Fruit fly (Drosophila melanogaster) whole organism, embryonic: Measurements from ENCODE around the gene Fmr1.
A peak's percentile ranks its signal among the peaks of the same experiment; 100 is the strongest.

Experiments
- Asciz ChIP-seq: fragments of 200-800 bp; sonication (Bioruptor generic); optimal IDR thresholded peaks from 2 replicates; lab custom pipeline; 2017; ENCODE audit warnings: missing biosample characterization, mild to moderate bottlenecking, missing genetic modification characterization, missing genetic modification reagents
- C15 ChIP-seq: fragments of 200-800 bp; sonication (Bioruptor generic); IDR thresholded peaks from 3 replicates; pipeline ENCODE4 v1.3.6; 2022; ENCODE audit warnings: missing biosample characterization, missing genetic modification characterization
- CG10209 ChIP-seq: fragments of 200-800 bp; sonication (Bioruptor generic); optimal IDR thresholded peaks from 3 replicates; lab custom pipeline; 2017; ENCODE audit warnings: missing biosample characterization, mild to moderate bottlenecking, missing genetic modification characterization, missing genetic modification reagents
- CG10462 ChIP-seq: fragments of 200-800 bp; sonication (Bioruptor generic); optimal IDR thresholded peaks from 2 replicates; lab custom pipeline; 2016; ENCODE audit warnings: missing biosample characterization, missing genetic modification characterization
- CG11456 ChIP-seq: fragments of 200-800 bp; sonication (Bioruptor generic); IDR thresholded peaks from 3 replicates; pipeline ENCODE4 v1.3.6; 2022; ENCODE audit warnings: missing biosample characterization, missing genetic modification characterization
- CG11504 ChIP-seq: fragments of 200-800 bp; sonication (Bioruptor generic); optimal IDR thresholded peaks from 3 replicates; lab custom pipeline; 2019; ENCODE audit warnings: missing biosample characterization, mild to moderate bottlenecking, missing genetic modification characterization, moderate library complexity
- CG11695 ChIP-seq: fragments of 200-800 bp; sonication (Bioruptor generic); IDR thresholded peaks from 3 replicates; pipeline ENCODE4 v1.3.6; 2022; ENCODE audit warnings: missing biosample characterization, missing genetic modification characterization
- CG12071 ChIP-seq: fragments of 200-800 bp; sonication (Bioruptor generic); optimal IDR thresholded peaks from 3 replicates; lab custom pipeline; 2018; ENCODE audit warnings: missing biosample characterization, mild to moderate bottlenecking, missing genetic modification characterization
- CG14050 ChIP-seq: fragments of 200-800 bp; sonication (Bioruptor generic); IDR thresholded peaks from 3 replicates; pipeline ENCODE4 v1.3.6; 2022; ENCODE audit warnings: missing biosample characterization, missing genetic modification characterization
- CG15696 ChIP-seq: fragments of 200-800 bp; sonication (Bioruptor generic); optimal IDR thresholded peaks from 2 replicates; lab custom pipeline; 2019; ENCODE audit warnings: missing biosample characterization, mild to moderate bottlenecking, missing genetic modification characterization, moderate library complexity
- CG16779 ChIP-seq: fragments of 200-800 bp; sonication (Bioruptor generic); IDR thresholded peaks from 2 replicates; pipeline ENCODE4 v1.3.6; 2022; ENCODE audit warnings: missing biosample characterization, missing genetic modification characterization
- CG17186 ChIP-seq: fragments of 200-800 bp; sonication (Bioruptor generic); optimal IDR thresholded peaks from 3 replicates; lab custom pipeline; 2017; ENCODE audit warnings: missing biosample characterization, missing genetic modification reagents, missing genetic modification characterization
- CG17802 ChIP-seq: fragments of 200-800 bp; sonication (Bioruptor generic); optimal IDR thresholded peaks from 2 replicates; lab custom pipeline; 2018; ENCODE audit warnings: missing biosample characterization, mild to moderate bottlenecking, missing genetic modification characterization, moderate library complexity
- CG18599 ChIP-seq: fragments of 200-800 bp; sonication (Bioruptor generic); optimal IDR thresholded peaks from 3 replicates; lab custom pipeline; 2017; ENCODE audit warnings: missing biosample characterization, missing genetic modification characterization, mild to moderate bottlenecking, moderate library complexity, missing genetic modification reagents
- CG2712 ChIP-seq: fragments of 200-800 bp; optimal IDR thresholded peaks from 3 replicates; lab custom pipeline; 2019; ENCODE audit warnings: missing biosample characterization, mild to moderate bottlenecking, missing genetic modification characterization, moderate library complexity
- CG30020 ChIP-seq: fragments of 200-800 bp; optimal IDR thresholded peaks from 2 replicates; lab custom pipeline; 2019; ENCODE audit warnings: missing biosample characterization, mild to moderate bottlenecking, missing genetic modification characterization, moderate library complexity
- CG31388 ChIP-seq: fragments of 200-800 bp; sonication (Bioruptor generic); optimal IDR thresholded peaks from 2 replicates; lab custom pipeline; 2016; ENCODE audit warnings: missing biosample characterization, missing genetic modification characterization
- CG32772 ChIP-seq: fragments of 200-800 bp; sonication (Bioruptor generic); IDR thresholded peaks from 2 replicates; pipeline ENCODE4 v1.3.6; 2022; ENCODE audit warnings: missing biosample characterization, missing genetic modification characterization
- CG4360 ChIP-seq: fragments of 200-800 bp; sonication (Bioruptor generic); IDR thresholded peaks from 2 replicates; pipeline ENCODE4 v1.3.6; 2022; ENCODE audit warnings: missing biosample characterization, missing genetic modification characterization
- CG4617 ChIP-seq: fragments of 200-800 bp; sonication (Bioruptor generic); optimal IDR thresholded peaks from 3 replicates; lab custom pipeline; 2016; ENCODE audit warnings: missing biosample characterization, missing genetic modification characterization, borderline replicate concordance
- CG4730 ChIP-seq: fragments of 200-800 bp; sonication (Bioruptor generic); IDR thresholded peaks from 2 replicates; pipeline ENCODE4 v1.3.6; 2022; ENCODE audit warnings: missing biosample characterization, missing genetic modification characterization
- CG4820 ChIP-seq: fragments of 200-800 bp; sonication (Bioruptor generic); optimal IDR thresholded peaks from 3 replicates; lab custom pipeline; 2016; ENCODE audit warnings: missing biosample characterization, missing genetic modification characterization
- CG7786 ChIP-seq: fragments of 200-800 bp; sonication (Bioruptor generic); optimal IDR thresholded peaks from 2 replicates; lab custom pipeline; 2016; ENCODE audit warnings: missing biosample characterization, missing genetic modification characterization
- CG9215 ChIP-seq: fragments of 200-800 bp; sonication (Bioruptor generic); IDR thresholded peaks from 2 replicates; pipeline ENCODE4 v1.3.6; 2022; ENCODE audit warnings: missing biosample characterization, missing genetic modification characterization
- Camta ChIP-seq: fragments of 200-800 bp; sonication (Bioruptor generic); optimal IDR thresholded peaks from 2 replicates; lab custom pipeline; 2016; ENCODE audit warnings: missing biosample characterization, missing genetic modification characterization
- CoRest ChIP-seq: fragments of 200-800 bp; sonication (Bioruptor generic); optimal IDR thresholded peaks from 3 replicates; lab custom pipeline; 2018; ENCODE audit warnings: missing biosample characterization, mild to moderate bottlenecking, missing genetic modification characterization, moderate library complexity
- Doc2 ChIP-seq: fragments of 200-800 bp; sonication (Bioruptor generic); IDR thresholded peaks from 2 replicates; pipeline ENCODE4 v1.3.6; 2022; ENCODE audit warnings: missing biosample characterization, missing genetic modification characterization
- Eip74EF ChIP-seq, 2 experiments: fragments of 200-800 bp in 1 of 2; fragments of >200 bp in 1 of 2; sonication (Bioruptor generic) in 1 of 2; optimal IDR thresholded peaks; 2 replicates each; lab custom pipeline; 2017 to 2019; ENCODE audit warnings: missing biosample characterization in 2 of 2, missing genetic modification characterization in 2 of 2, mild to moderate bottlenecking in 1 of 2, moderate library complexity in 1 of 2
- Gug ChIP-seq: fragments of 200-800 bp; sonication (Bioruptor generic); IDR thresholded peaks from 4 replicates; pipeline ENCODE4 v1.3.6; 2022; ENCODE audit warnings: missing biosample characterization, missing genetic modification characterization
- Lim3 ChIP-seq: fragments of 200-800 bp; sonication (Bioruptor generic); IDR thresholded peaks from 2 replicates; pipeline ENCODE4 v1.3.6; 2022; ENCODE audit warnings: missing biosample characterization, missing genetic modification characterization
- MBD-R2 ChIP-seq: fragments of 200-800 bp; sonication (Bioruptor generic); IDR thresholded peaks from 2 replicates; pipeline ENCODE4 v1.3.6; 2022; ENCODE audit warnings: missing biosample characterization, missing genetic modification characterization
- NK7.1 ChIP-seq: fragments of 200-800 bp; sonication (Bioruptor generic); optimal IDR thresholded peaks from 3 replicates; lab custom pipeline; 2016; ENCODE audit warnings: missing biosample characterization, missing genetic modification characterization
- Sry-δ ChIP-seq: fragments of 200-800 bp; sonication (Bioruptor generic); optimal IDR thresholded peaks from 2 replicates; lab custom pipeline; 2016; ENCODE audit warnings: missing biosample characterization, missing genetic modification characterization
- Taf1 ChIP-seq: fragments of 200-800 bp; sonication (Bioruptor generic); IDR thresholded peaks from 2 replicates; pipeline ENCODE4 v1.3.6; 2022; ENCODE audit warnings: missing biosample characterization, missing genetic modification characterization
- abd-A ChIP-seq: fragments of 200-800 bp; sonication (Bioruptor generic); optimal IDR thresholded peaks from 3 replicates; lab custom pipeline; 2019; ENCODE audit warnings: missing biosample characterization, mild to moderate bottlenecking, missing genetic modification characterization, moderate library complexity
- br ChIP-seq: fragments of >200 bp; optimal IDR thresholded peaks from 2 replicates; lab custom pipeline; 2017
- bsh ChIP-seq, 2 experiments: fragments of 200-800 bp; sonication (Bioruptor generic); optimal IDR thresholded peaks; 2 replicates each; lab custom pipeline; 2017 to 2018; ENCODE audit warnings: mild to moderate bottlenecking in 2 of 2, missing biosample characterization in 2 of 2, missing genetic modification characterization in 2 of 2, moderate library complexity in 1 of 2
- crc ChIP-seq: fragments of 200-800 bp; sonication (Bioruptor generic); optimal IDR thresholded peaks from 2 replicates; lab custom pipeline; 2016; ENCODE audit warnings: missing biosample characterization, missing genetic modification characterization
- dan ChIP-seq: fragments of 200-800 bp; sonication (Bioruptor generic); IDR thresholded peaks from 2 replicates; pipeline ENCODE4 v1.3.6; 2022; ENCODE audit warnings: missing biosample characterization, missing genetic modification characterization
- ham ChIP-seq: fragments of 200-800 bp; sonication (Bioruptor generic); IDR thresholded peaks from 2 replicates; pipeline ENCODE4 v1.3.6; 2022; ENCODE audit warnings: missing biosample characterization, missing genetic modification characterization
- her ChIP-seq: fragments of 200-800 bp; sonication (Bioruptor generic); optimal IDR thresholded peaks from 2 replicates; lab custom pipeline; 2016; ENCODE audit warnings: missing biosample characterization, missing genetic modification characterization
- klu ChIP-seq: fragments of 200-800 bp; sonication (Bioruptor generic); IDR thresholded peaks from 2 replicates; pipeline ENCODE4 v1.3.6; 2022; ENCODE audit warnings: missing biosample characterization, missing genetic modification characterization
- kni ChIP-seq: fragments of 200-800 bp; sonication (Bioruptor generic); optimal IDR thresholded peaks from 3 replicates; lab custom pipeline; 2017; ENCODE audit warnings: mild to moderate bottlenecking, missing biosample characterization, missing genetic modification reagents, missing genetic modification characterization
- nmo ChIP-seq: fragments of 200-800 bp; sonication (Bioruptor generic); optimal IDR thresholded peaks from 2 replicates; lab custom pipeline; 2018; ENCODE audit warnings: missing biosample characterization, mild to moderate bottlenecking, missing genetic modification characterization, moderate library complexity
- peb ChIP-seq: fragments of 200-800 bp; sonication (Bioruptor generic); IDR thresholded peaks from 2 replicates; pipeline ENCODE4 v1.3.6; 2022; ENCODE audit warnings: missing biosample characterization, missing genetic modification characterization
- pita ChIP-seq: fragments of 200-800 bp; sonication (Bioruptor generic); optimal IDR thresholded peaks from 2 replicates; lab custom pipeline; 2017; ENCODE audit warnings: missing biosample characterization, mild to moderate bottlenecking, missing genetic modification characterization
- pnt ChIP-seq: fragments of 200-800 bp; sonication (Bioruptor generic); optimal IDR thresholded peaks from 3 replicates; lab custom pipeline; 2016; ENCODE audit warnings: missing biosample characterization, missing genetic modification characterization
- sd ChIP-seq: fragments of 200-800 bp; sonication (Bioruptor generic); optimal IDR thresholded peaks from 3 replicates; lab custom pipeline; 2018; ENCODE audit warnings: missing biosample characterization, mild to moderate bottlenecking, missing genetic modification characterization, moderate library complexity
- slou ChIP-seq: fragments of 200-800 bp; sonication (Bioruptor generic); optimal IDR thresholded peaks from 3 replicates; lab custom pipeline; 2016; ENCODE audit warnings: missing biosample characterization, missing genetic modification characterization
- usp ChIP-seq: fragments of >200 bp; optimal IDR thresholded peaks from 2 replicates; lab custom pipeline; 2017; ENCODE audit warnings: missing biosample characterization, missing genetic modification characterization
- vfl ChIP-seq: fragments of 200-800 bp; sonication (Bioruptor generic); optimal IDR thresholded peaks from 2 replicates; lab custom pipeline; 2016; ENCODE audit warnings: missing biosample characterization, missing genetic modification characterization
- wek ChIP-seq: fragments of 200-800 bp; sonication (Bioruptor generic); optimal IDR thresholded peaks from 3 replicates; lab custom pipeline; 2018; ENCODE audit warnings: missing biosample characterization, mild to moderate bottlenecking, missing genetic modification characterization, moderate library complexity

Fmr1 gene

DNA sequence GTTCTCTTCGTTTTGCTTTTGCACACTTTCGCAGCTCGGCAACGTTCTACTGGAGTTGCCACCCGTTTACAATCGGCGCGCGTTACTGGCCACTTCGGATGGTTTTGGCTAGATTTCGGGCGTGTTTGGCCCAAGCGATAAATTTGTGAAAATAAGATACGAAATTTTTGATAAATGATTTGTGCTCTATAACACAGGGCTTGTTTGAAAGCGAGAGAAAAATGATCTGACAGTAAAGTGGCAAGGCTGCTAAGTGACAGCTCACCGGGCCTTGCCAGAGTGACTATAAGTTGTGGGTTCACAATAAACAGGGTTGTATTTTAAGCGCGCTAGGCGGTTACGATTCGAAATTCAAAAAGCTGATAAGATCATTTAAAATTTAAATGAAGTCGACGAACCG is at the start of gene Fmr1 (continued):
- TF ChIP-seq crc (GFP tag; lab: Kevin White, UChicago) (peak; percentile 33), CG4820 (GFP tag; lab: Kevin White, UChicago) (peak; percentile 25), dan (GFP tag; lab: Robert Waterston, UW) (no peak), vfl (GFP tag; lab: Kevin White, UChicago) (peak; percentile 44), kni (GFP tag; lab: Kevin White, UChicago) (peak; percentile 22), klu (0 out of 2 replicates have a peak, but pooled peaks have one; percentile 28), CG14050 (GFP tag; lab: Robert Waterston, UW) (no peak; the same call in 2 of the 3 replicates), Eip74EF (GFP tag; optimal IDR thresholded peaks at IDR 0.05; lab: Kevin White, UChicago) (no peak), CG15696 (tag; lab: Kevin White, UChicago) (peak; percentile 27), bsh (GFP tag; optimal IDR thresholded peaks at IDR 0.05; lab: Kevin White, UChicago) (peak in 1 of 2 experiments; percentile 35), C15 (GFP tag; lab: Robert Waterston, UW) (no peak), peb (no peak), CG18599 (GFP tag; lab: Kevin White, UChicago) (no peak), Camta (GFP tag; lab: Kevin White, UChicago) (peak; percentile 60), MBD-R2 (peak; percentile 33; the same call in 1 of the 2 replicates), ham (GFP tag; lab: Robert Waterston, UW) (no peak), abd-A (tag; lab: Kevin White, UChicago) (no peak), CG11456 (peak; percentile 49; the same call in 1 of the 3 replicates), CG10462 (peak; percentile 1), Taf1 (no peak), CG31388 (GFP tag; lab: Kevin White, UChicago) (no peak), Lim3 (GFP tag; lab: Robert Waterston, UW) (no peak), Gug (GFP tag; lab: Robert Waterston, UW) (peak; percentile 69; the same call in 3 of the 4 replicates), CG11504 (tag; lab: Kevin White, UChicago) (peak; percentile 64), pita (GFP tag; lab: Kevin White, UChicago) (no peak), CG12071 (GFP tag; lab: Kevin White, UChicago) (no peak), Sry-δ (GFP tag; lab: Kevin White, UChicago) (peak; percentile 71), br (lab: Kevin White, UChicago) (no peak), CG7786 (GFP tag; lab: Kevin White, UChicago) (peak; percentile 48), slou (no peak), Doc2 (GFP tag; lab: Robert Waterston, UW) (no peak), Asciz (GFP tag; lab: Kevin White, UChicago) (no peak), CG4360 (no peak), pnt (GFP tag; lab: Kevin White, UChicago) (peak; percentile 62), CG4730 (no peak), CG17186 (GFP tag; lab: Kevin White, UChicago) (peak; percentile 94), CG2712 (tag; lab: Kevin White, UChicago) (peak; percentile 97), CG16779 (GFP tag; lab: Robert Waterston, UW) (no peak), her (GFP tag; lab: Kevin White, UChicago) (no peak), CG30020 (tag; lab: Kevin White, UChicago) (peak; percentile 28), sd (tag; lab: Kevin White, UChicago) (no peak), CG17802 (tag; lab: Kevin White, UChicago) (no peak), usp (GFP tag; lab: Kevin White, UChicago) (no peak), NK7.1 (no peak), CG32772 (no peak), CoRest (tag; lab: Kevin White, UChicago) (peak; percentile 68), CG10209 (GFP tag; lab: Kevin White, UChicago) (peak; percentile 28), nmo (GFP tag; lab: Kevin White, UChicago) (peak; percentile 77), CG11695 (GFP tag; lab: Robert Waterston, UW) (no peak), CG9215 (GFP tag; lab: Robert Waterston, UW) (no peak; the same call in 1 of the 2 replicates), CG4617 (peak; percentile 63), wek (GFP tag; lab: Kevin White, UChicago) (no peak)
